Fruit fly (Drosophila melanogaster) whole organism, wandering third instar larva: ENCODE measurements around the gene mRpS22.

ENCODE experiments used
- Abd-B ChIP-seq: fragments of >200 bp; optimal IDR thresholded peaks from 2 replicates; lab custom pipeline; 2017; ENCODE audit warnings: missing biosample characterization, missing genetic modification characterization
- CG32264 ChIP-seq: fragments of 200-800 bp; sonication (Bioruptor generic); optimal IDR thresholded peaks from 2 replicates; lab custom pipeline; 2016; ENCODE audit warnings: missing biosample characterization, missing genetic modification characterization
- CG9705 ChIP-seq: fragments of 200-800 bp; sonication (Bioruptor generic); optimal IDR thresholded peaks from 2 replicates; lab custom pipeline; 2018; ENCODE audit warnings: missing biosample characterization, mild to moderate bottlenecking, missing genetic modification characterization
- Dif ChIP-seq: fragments of 200-275, 200-300 bp; sonication (Bioruptor generic); optimal IDR thresholded peaks from 2 replicates; lab custom pipeline; 2018; ENCODE audit warnings: missing biosample characterization, missing genetic modification characterization; ENCODE audit not compliant: partially characterized antibody
- GATAd ChIP-seq: sonication (Bioruptor generic); optimal IDR thresholded peaks from 2 replicates; lab custom pipeline; 2016; ENCODE audit warnings: missing biosample characterization, missing genetic modification characterization
- HLH106 ChIP-seq: fragments of 200-800 bp; optimal IDR thresholded peaks from 3 replicates; lab custom pipeline; 2019; ENCODE audit warnings: missing biosample characterization, mild to moderate bottlenecking, missing genetic modification characterization, moderate library complexity
- Hnf4 ChIP-seq: fragments of 200-800 bp; sonication (Bioruptor generic); optimal IDR thresholded peaks from 2 replicates; lab custom pipeline; 2016; ENCODE audit warnings: missing biosample characterization, mild to moderate bottlenecking, missing genetic modification characterization
- Hr78 ChIP-seq: fragments of >200 bp; optimal IDR thresholded peaks from 2 replicates; lab custom pipeline; 2017; ENCODE audit warnings: missing biosample characterization, missing genetic modification characterization
- Hr83 ChIP-seq: fragments of 200-300 bp; sonication (Bioruptor generic); optimal IDR thresholded peaks from 2 replicates; lab custom pipeline; 2016; ENCODE audit warnings: missing biosample characterization, mild to moderate bottlenecking, missing genetic modification characterization, moderate library complexity; ENCODE audit not compliant: poor library complexity, severe bottlenecking
- Jra ChIP-seq: sonication (Bioruptor generic); optimal IDR thresholded peaks from 2 replicates; lab custom pipeline; 2016; ENCODE audit warnings: missing biosample characterization, missing genetic modification characterization
- Mio ChIP-seq: sonication (Bioruptor generic); optimal IDR thresholded peaks from 2 replicates; lab custom pipeline; 2016; ENCODE audit warnings: missing biosample characterization, missing genetic modification characterization
- Myc ChIP-seq: fragments of >200 bp; optimal IDR thresholded peaks from 2 replicates; lab custom pipeline; 2017
- Rel ChIP-seq, 2 experiments: fragments of 200-800 bp; sonication (Bioruptor generic) in 1 of 2; optimal IDR thresholded peaks; 2 replicates in 1 of 2; 3 replicates in 1 of 2; lab custom pipeline; 2016 to 2019; ENCODE audit warnings: mild to moderate bottlenecking in 2 of 2, missing biosample characterization in 2 of 2, missing genetic modification characterization in 2 of 2, moderate library complexity in 1 of 2
- Sp1 ChIP-seq: fragments of 200-800 bp; sonication (Bioruptor generic); optimal IDR thresholded peaks from 3 replicates; lab custom pipeline; 2019; ENCODE audit warnings: missing biosample characterization, mild to moderate bottlenecking, missing genetic modification characterization, moderate library complexity
- Vsx2 ChIP-seq: fragments of 200-300, 225-300 bp; sonication (Bioruptor generic); optimal IDR thresholded peaks from 2 replicates; lab custom pipeline; 2018; ENCODE audit warnings: missing biosample characterization, missing genetic modification characterization; ENCODE audit not compliant: partially characterized antibody
- br ChIP-seq: fragments of 200-800 bp; sonication (Bioruptor generic); optimal IDR thresholded peaks from 2 replicates; lab custom pipeline; 2016; ENCODE audit warnings: missing biosample characterization, missing genetic modification characterization
- brk ChIP-seq: fragments of 200-800 bp; sonication (Bioruptor generic); optimal IDR thresholded peaks from 2 replicates; lab custom pipeline; 2016; ENCODE audit warnings: missing biosample characterization, mild to moderate bottlenecking, missing genetic modification characterization
- dl ChIP-seq, 2 experiments: fragments of 175-275, 200-275 bp in 1 of 2; fragments of 200-275 bp in 1 of 2; sonication (Bioruptor generic); optimal IDR thresholded peaks; lab custom pipeline; 2018; ENCODE audit warnings: mild to moderate bottlenecking in 2 of 2, missing biosample characterization in 2 of 2, missing genetic modification characterization in 2 of 2, moderate library complexity in 2 of 2; ENCODE audit not compliant: partially characterized antibody in 2 of 2, insufficient read depth in 1 of 2
- dmrt93B ChIP-seq: fragments of 200-800 bp; sonication (Bioruptor generic); optimal IDR thresholded peaks from 2 replicates; lab custom pipeline; 2018; ENCODE audit warnings: missing biosample characterization, mild to moderate bottlenecking, missing genetic modification characterization
- dsf ChIP-seq: sonication (Bioruptor generic); optimal IDR thresholded peaks from 2 replicates; lab custom pipeline; 2016; ENCODE audit warnings: missing biosample characterization, missing genetic modification characterization, borderline replicate concordance
- ey ChIP-seq: fragments of 200-800 bp; sonication (Bioruptor generic); optimal IDR thresholded peaks from 2 replicates; lab custom pipeline; 2016; ENCODE audit warnings: missing biosample characterization, missing genetic modification characterization
- foxo ChIP-seq, 2 experiments: fragments of 200-800 bp; sonication (Bioruptor generic); optimal IDR thresholded peaks; 2 replicates in 1 of 2; 3 replicates in 1 of 2; lab custom pipeline; 2016 to 2017; ENCODE audit warnings: missing biosample characterization in 2 of 2, missing genetic modification characterization in 2 of 2
- fru ChIP-seq: fragments of 200-800 bp; sonication (Bioruptor generic); optimal IDR thresholded peaks from 3 replicates; lab custom pipeline; 2016; ENCODE audit warnings: missing biosample characterization, mild to moderate bottlenecking, missing genetic modification characterization
- h ChIP-seq: fragments of 200-800 bp; sonication (Bioruptor generic); optimal IDR thresholded peaks from 3 replicates; lab custom pipeline; 2016; ENCODE audit warnings: missing biosample characterization, mild to moderate bottlenecking, missing genetic modification characterization
- jim ChIP-seq: fragments of 175-275, 200-325 bp; sonication (Bioruptor generic); optimal IDR thresholded peaks from 2 replicates; lab custom pipeline; 2016; ENCODE audit warnings: missing biosample characterization, mild to moderate bottlenecking, missing genetic modification characterization
- lola ChIP-seq: fragments of >200 bp; optimal IDR thresholded peaks from 2 replicates; lab custom pipeline; 2017; ENCODE audit warnings: missing biosample characterization, missing genetic modification characterization
- pan ChIP-seq: fragments of >200 bp; optimal IDR thresholded peaks from 2 replicates; lab custom pipeline; 2017
- psq ChIP-seq: fragments of 200-800 bp; sonication (Bioruptor generic); optimal IDR thresholded peaks from 3 replicates; lab custom pipeline; 2017; ENCODE audit warnings: missing biosample characterization, mild to moderate bottlenecking, missing genetic modification characterization, moderate library complexity
- rgr ChIP-seq: fragments of 200-800 bp; sonication (Bioruptor generic); optimal IDR thresholded peaks from 3 replicates; lab custom pipeline; 2016; ENCODE audit warnings: missing biosample characterization, mild to moderate bottlenecking, missing genetic modification characterization
- sv ChIP-seq: fragments of 200-800 bp; sonication (Bioruptor generic); optimal IDR thresholded peaks from 3 replicates; lab custom pipeline; 2016; ENCODE audit warnings: missing biosample characterization, missing genetic modification characterization
- tai ChIP-seq: sonication (Bioruptor generic); optimal IDR thresholded peaks from 2 replicates; lab custom pipeline; 2016; ENCODE audit warnings: missing biosample characterization, missing genetic modification characterization
- usp ChIP-seq: fragments of >200 bp; optimal IDR thresholded peaks from 2 replicates; lab custom pipeline; 2017; ENCODE audit warnings: missing biosample characterization, missing genetic modification characterization

The mRpS22 gene

DNA sequence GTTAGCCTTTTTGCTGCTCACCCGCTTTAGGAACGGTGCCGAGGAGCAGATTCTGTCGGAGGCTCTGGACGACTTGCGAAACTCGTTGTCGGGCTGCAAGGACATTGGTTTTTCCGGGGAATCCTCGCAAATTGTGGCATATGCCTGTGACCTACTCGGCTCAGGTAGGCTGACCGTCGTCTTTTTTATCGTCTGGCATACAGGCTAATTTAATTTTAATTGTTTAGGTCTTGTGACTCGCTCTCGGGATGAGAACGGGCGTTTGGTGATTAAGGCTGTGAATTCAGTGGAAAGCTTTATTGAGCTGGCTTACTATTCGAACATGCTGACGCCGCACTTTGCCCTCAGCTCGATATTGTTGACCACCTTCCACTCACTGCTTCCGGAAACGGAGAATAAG is 14.8 kb downstream of the mRpS22 start:
- TF ChIP-seq Dif (GFP tag; lab: Kevin White, UChicago) (no peak), psq (GFP tag; lab: Kevin White, UChicago) (no peak), CG9705 (GFP tag; lab: Kevin White, UChicago) (no peak), foxo (GFP tag; optimal IDR thresholded peaks at IDR 0.05; lab: Kevin White, UChicago) (no peak), Mio (no peak), jim (no peak)

DNA sequence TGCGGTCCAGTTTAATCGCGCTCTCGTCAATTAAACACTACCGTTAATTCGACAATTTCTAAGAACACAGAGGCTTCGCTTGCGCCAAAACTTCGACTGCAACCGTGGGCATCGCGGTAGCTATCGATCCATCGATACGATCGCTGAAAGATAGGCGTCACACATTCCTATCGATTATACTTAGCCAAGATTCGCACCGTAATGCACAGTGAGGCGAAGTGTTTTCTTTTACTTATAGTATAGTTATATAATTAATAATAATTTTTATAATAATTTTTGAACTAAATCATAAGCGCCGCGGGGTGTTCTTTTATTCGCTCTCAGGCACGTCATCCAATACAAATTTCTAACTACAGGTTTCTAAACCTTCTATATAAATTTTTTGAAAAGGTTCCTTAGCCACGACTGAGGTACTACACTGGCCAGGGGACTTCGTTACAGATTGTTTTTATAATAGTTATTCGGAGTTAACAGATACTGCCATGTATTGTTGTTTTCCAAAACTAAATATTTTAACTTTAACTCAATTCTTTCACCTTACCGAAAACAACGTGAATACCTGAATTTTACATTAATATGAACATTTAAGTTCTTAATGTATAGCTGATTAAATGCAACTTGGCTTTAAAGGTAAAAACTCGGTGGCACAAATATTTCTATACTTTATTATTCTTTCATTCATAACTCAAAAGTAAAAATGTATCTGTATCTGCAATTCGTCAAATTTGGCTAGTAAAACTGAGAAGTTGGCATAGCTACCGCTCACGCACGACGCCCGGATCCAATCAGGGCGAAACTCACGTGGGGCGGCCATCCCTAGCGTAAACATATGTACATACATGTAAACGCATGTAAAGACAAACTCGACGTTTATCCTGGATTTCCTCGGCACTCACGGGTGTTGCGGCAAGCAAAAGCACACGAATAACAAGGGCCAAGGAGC is 21.3 kb downstream of the mRpS22 start, which contains the start of the genes NSD and BOD1:
Gene NSD, minus strand, starts transcription at position 102 of the 943 bp plus-strand sequence.
Gene BOD1, plus strand, starts transcription at position 494 of the 943 bp plus-strand sequence.
- TF ChIP-seq Rel (GFP tag; optimal IDR thresholded peaks at IDR 0.05; lab: Kevin White, UChicago) (no peak), Rel (tag; optimal IDR thresholded peaks at IDR 0.05; lab: Kevin White, UChicago) (no peak), sv (GFP tag; lab: Kevin White, UChicago) (peak; percentile 9), Jra (GFP tag; lab: Kevin White, UChicago) (no peak), lola (GFP tag; lab: Kevin White, UChicago) (no peak), Hr83 (GFP tag; lab: Kevin White, UChicago) (peak; percentile 78), psq (GFP tag; lab: Kevin White, UChicago) (no peak), CG9705 (GFP tag; lab: Kevin White, UChicago) (no peak), Vsx2 (no peak), Sp1 (GFP tag; lab: Kevin White, UChicago) (no peak), fru (GFP tag; lab: Kevin White, UChicago) (no peak), tai (GFP tag; lab: Kevin White, UChicago) (no peak), br (GFP tag; lab: Kevin White, UChicago) (peak; percentile 13), dmrt93B (GFP tag; lab: Kevin White, UChicago) (no peak), HLH106 (peak; percentile 67), Hr78 (no peak), Myc (lab: Kevin White, UChicago) (peak; percentile 88), dl (GFP tag; optimal IDR thresholded peaks at IDR 0.05; lab: Kevin White, UChicago; ENCODE audit: insufficient read depth in 1 of 2, partially characterized antibody in 2 of 2) (no peak), rgr (GFP tag; lab: Kevin White, UChicago) (peak; percentile 23), jim (peak; percentile 1), GATAd (no peak), usp (no peak), h (GFP tag; lab: Kevin White, UChicago) (peak; percentile 20), Hnf4 (no peak), Dif (GFP tag; lab: Kevin White, UChicago) (peak; percentile 11), brk (GFP tag; lab: Kevin White, UChicago) (no peak), foxo (GFP tag; optimal IDR thresholded peaks at IDR 0.05; lab: Kevin White, UChicago) (peak in 1 of 2 experiments; percentile 57), CG32264 (no peak), pan (no peak), ey (GFP tag; lab: Kevin White, UChicago) (no peak), dsf (no peak)

DNA sequence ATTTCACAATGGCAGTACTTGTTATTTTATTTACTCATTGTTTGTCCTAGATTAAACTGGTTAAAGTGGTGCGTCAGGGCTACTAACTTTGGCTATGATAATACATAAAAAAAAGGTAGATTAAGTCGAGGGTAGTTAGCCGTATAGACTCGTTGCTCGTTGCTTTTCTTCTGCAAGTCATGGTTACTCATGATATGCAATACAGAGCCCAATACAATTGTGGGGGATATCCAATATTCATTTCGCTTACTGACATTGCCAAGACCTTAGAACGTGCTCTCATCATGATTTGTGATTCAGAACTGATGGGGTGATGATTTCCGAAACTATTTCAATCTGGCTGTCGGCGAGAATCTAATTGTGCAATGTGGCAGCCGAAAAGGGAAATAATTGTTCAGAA is 28.7 kb downstream of the mRpS22 start:
- TF ChIP-seq usp (no peak), Rel (GFP tag; optimal IDR thresholded peaks at IDR 0.05; lab: Kevin White, UChicago) (no peak), Rel (tag; optimal IDR thresholded peaks at IDR 0.05; lab: Kevin White, UChicago) (peak; percentile 88)

DNA sequence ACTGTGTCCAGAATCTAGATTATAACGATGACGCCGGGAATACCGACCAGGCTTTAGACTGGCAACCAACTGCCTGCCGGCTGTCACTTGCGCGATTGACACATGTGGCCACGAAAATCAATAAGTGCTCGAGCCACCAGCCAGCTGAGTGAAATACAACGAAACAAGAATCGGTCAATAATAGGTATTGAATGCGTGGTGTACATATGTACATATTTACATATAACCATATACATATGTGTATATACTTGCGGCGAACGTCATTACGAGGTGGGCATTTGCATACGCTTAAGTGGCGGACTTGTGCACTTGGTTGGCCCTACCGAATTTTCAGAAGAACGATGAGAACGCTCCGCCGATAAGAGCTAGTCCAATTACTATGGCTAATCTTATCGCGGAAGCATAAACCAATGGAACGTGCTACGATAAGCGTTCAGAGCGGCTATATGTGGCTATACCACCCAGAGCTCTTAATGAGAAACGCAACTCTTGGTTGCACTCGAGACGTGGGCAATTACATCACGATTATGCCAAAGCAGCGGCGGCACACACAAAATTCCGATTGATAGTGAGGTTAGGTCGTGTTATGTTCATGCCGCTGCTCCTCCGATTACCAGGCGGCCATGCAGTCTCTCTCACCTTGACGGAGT is 30.0 kb downstream of the mRpS22 start:
- TF ChIP-seq h (GFP tag; lab: Kevin White, UChicago) (peak; percentile 48), rgr (GFP tag; lab: Kevin White, UChicago) (peak; percentile 47), Abd-B (GFP tag; lab: Kevin White, UChicago) (no peak)
